Fruit fly (Drosophila melanogaster) whole organism, embryonic: ENCODE results near the gene CG12106.

Experiments used
- Bgb ChIP-seq: fragments of 200-800 bp; sonication (Bioruptor generic); IDR thresholded peaks from 2 replicates; pipeline ENCODE4 v1.3.6; 2022; ENCODE audit warnings: missing biosample characterization, missing genetic modification characterization; ENCODE audit not compliant: partially characterized antibody
- C15 ChIP-seq: fragments of 200-800 bp; sonication (Bioruptor generic); IDR thresholded peaks from 3 replicates; pipeline ENCODE4 v1.3.6; 2022; ENCODE audit warnings: missing biosample characterization, missing genetic modification characterization
- CG10462 ChIP-seq: fragments of 200-800 bp; sonication (Bioruptor generic); optimal IDR thresholded peaks from 2 replicates; lab custom pipeline; 2016; ENCODE audit warnings: missing biosample characterization, missing genetic modification characterization
- CG11247 ChIP-seq: fragments of 200-800 bp; sonication (Bioruptor generic); IDR thresholded peaks from 2 replicates; pipeline ENCODE4 v1.3.6; 2022; ENCODE audit warnings: missing biosample characterization, missing genetic modification characterization
- CG1233 ChIP-seq: fragments of 200-800 bp; sonication (Bioruptor generic); optimal IDR thresholded peaks from 4 replicates; lab custom pipeline; 2018; ENCODE audit warnings: missing biosample characterization, mild to moderate bottlenecking, missing genetic modification characterization
- CG14710 ChIP-seq: fragments of 200-800 bp; sonication (Bioruptor generic); optimal IDR thresholded peaks from 3 replicates; lab custom pipeline; 2019; ENCODE audit warnings: missing biosample characterization, mild to moderate bottlenecking, missing genetic modification characterization, moderate library complexity
- CG14860 ChIP-seq: fragments of 200-800 bp; sonication (Bioruptor generic); IDR thresholded peaks from 3 replicates; pipeline ENCODE4 v1.3.6; 2022; ENCODE audit warnings: missing biosample characterization, missing genetic modification characterization; ENCODE audit not compliant: partially characterized antibody
- CG15269 ChIP-seq: fragments of 200-800 bp; sonication (Bioruptor generic); optimal IDR thresholded peaks from 2 replicates; lab custom pipeline; 2018; ENCODE audit warnings: missing biosample characterization, mild to moderate bottlenecking, missing genetic modification characterization, moderate library complexity
- CG17328 ChIP-seq: fragments of 200-800 bp; sonication (Bioruptor generic); IDR thresholded peaks from 2 replicates; pipeline ENCODE4 v1.3.6; 2022; ENCODE audit warnings: missing biosample characterization, missing genetic modification characterization
- CG17912 ChIP-seq: fragments of 200-800 bp; sonication (Bioruptor generic); optimal IDR thresholded peaks from 2 replicates; lab custom pipeline; 2018; ENCODE audit warnings: missing biosample characterization, mild to moderate bottlenecking, missing genetic modification characterization
- CG1792 ChIP-seq: fragments of 200-800 bp; sonication (Bioruptor generic); optimal IDR thresholded peaks from 2 replicates; lab custom pipeline; 2016; ENCODE audit warnings: missing biosample characterization, missing genetic modification characterization
- CG3407 ChIP-seq: fragments of 200-800 bp; sonication (Bioruptor generic); optimal IDR thresholded peaks from 2 replicates; lab custom pipeline; 2018; ENCODE audit warnings: missing biosample characterization, mild to moderate bottlenecking, missing genetic modification characterization
- CG34224 ChIP-seq: fragments of 200-800 bp; sonication (Bioruptor generic); IDR thresholded peaks from 3 replicates; pipeline ENCODE4 v1.3.6; 2022; ENCODE audit warnings: missing biosample characterization, missing genetic modification characterization; ENCODE audit not compliant: partially characterized antibody
- CG34376 ChIP-seq: fragments of 200-800 bp; sonication (Bioruptor generic); optimal IDR thresholded peaks from 2 replicates; lab custom pipeline; 2018; ENCODE audit warnings: missing biosample characterization, mild to moderate bottlenecking, missing genetic modification characterization
- CG3995 ChIP-seq: fragments of 200-800 bp; sonication (Bioruptor generic); optimal IDR thresholded peaks from 3 replicates; lab custom pipeline; 2016; ENCODE audit warnings: missing biosample characterization, missing genetic modification characterization
- CG4424 ChIP-seq: fragments of 200-800 bp; sonication (Bioruptor generic); optimal IDR thresholded peaks from 3 replicates; lab custom pipeline; 2016; ENCODE audit warnings: missing biosample characterization, missing genetic modification characterization
- CG6654 ChIP-seq: fragments of 200-800 bp; sonication (Bioruptor generic); optimal IDR thresholded peaks from 2 replicates; lab custom pipeline; 2017; ENCODE audit warnings: missing biosample characterization, mild to moderate bottlenecking, missing genetic modification characterization
- CG6791 ChIP-seq: fragments of 200-800 bp; sonication (Bioruptor generic); IDR thresholded peaks from 3 replicates; pipeline ENCODE4 v1.3.6; 2022; ENCODE audit warnings: missing biosample characterization, missing genetic modification characterization; ENCODE audit not compliant: partially characterized antibody
- CG7357 ChIP-seq: fragments of 200-800 bp; sonication (Bioruptor generic); IDR thresholded peaks from 3 replicates; pipeline ENCODE4 v1.3.6; 2022; ENCODE audit warnings: missing biosample characterization, missing genetic modification characterization
- CHES-1-like ChIP-seq: fragments of 200-800 bp; sonication (Bioruptor generic); optimal IDR thresholded peaks from 2 replicates; lab custom pipeline; 2016; ENCODE audit warnings: missing biosample characterization, missing genetic modification characterization
- Dp ChIP-seq: fragments of 200-800 bp; sonication (Bioruptor generic); optimal IDR thresholded peaks from 2 replicates; lab custom pipeline; 2018; ENCODE audit warnings: missing biosample characterization, mild to moderate bottlenecking, missing genetic modification characterization, moderate library complexity
- E2f2 ChIP-seq: fragments of 200-800 bp; sonication (Bioruptor generic); IDR thresholded peaks from 2 replicates; pipeline ENCODE4 v1.3.6; 2022; ENCODE audit warnings: missing biosample characterization, missing genetic modification characterization
- ERR ChIP-seq: fragments of 200-800 bp; sonication (Bioruptor generic); optimal IDR thresholded peaks from 2 replicates; lab custom pipeline; 2016; ENCODE audit warnings: missing biosample characterization, missing genetic modification characterization
- HmgZ ChIP-seq: fragments of 200-800 bp; sonication (Bioruptor generic); optimal IDR thresholded peaks from 2 replicates; lab custom pipeline; 2018; ENCODE audit warnings: missing biosample characterization, mild to moderate bottlenecking, missing genetic modification characterization
- Hr3 ChIP-seq: fragments of 200-800 bp; sonication (Bioruptor generic); optimal IDR thresholded peaks from 3 replicates; lab custom pipeline; 2016; ENCODE audit warnings: missing biosample characterization, missing genetic modification characterization
- Mad ChIP-seq: fragments of 200-800 bp; sonication (Bioruptor generic); optimal IDR thresholded peaks from 2 replicates; lab custom pipeline; 2016; ENCODE audit warnings: missing biosample characterization, missing genetic modification characterization
- NC2β ChIP-seq: fragments of 200-800 bp; sonication (Bioruptor generic); optimal IDR thresholded peaks from 2 replicates; lab custom pipeline; 2016; ENCODE audit warnings: missing biosample characterization, missing genetic modification characterization
- Nf-YA ChIP-seq: fragments of 200-800 bp; sonication (Bioruptor generic); IDR thresholded peaks from 2 replicates; pipeline ENCODE4 v1.3.6; 2022; ENCODE audit warnings: missing biosample characterization, missing genetic modification characterization
- Nf-YB ChIP-seq: fragments of 200-800 bp; sonication (Bioruptor generic); optimal IDR thresholded peaks from 3 replicates; lab custom pipeline; 2019; ENCODE audit warnings: missing biosample characterization, mild to moderate bottlenecking, missing genetic modification characterization, moderate library complexity
- Scr ChIP-seq: fragments of 200-800 bp; sonication (Bioruptor generic); IDR thresholded peaks from 2 replicates; pipeline ENCODE4 v1.3.6; 2022; ENCODE audit warnings: missing biosample characterization, missing genetic modification characterization; ENCODE audit not compliant: partially characterized antibody
- Side ChIP-seq: fragments of 200-800 bp; sonication (Bioruptor generic); optimal IDR thresholded peaks from 2 replicates; lab custom pipeline; 2016; ENCODE audit warnings: missing biosample characterization, missing genetic modification characterization
- Sry-β ChIP-seq: fragments of 200-800 bp; sonication (Bioruptor generic); optimal IDR thresholded peaks from 2 replicates; lab custom pipeline; 2018; ENCODE audit warnings: missing biosample characterization, mild to moderate bottlenecking, missing genetic modification characterization, moderate library complexity
- chinmo ChIP-seq: fragments of 200-800 bp; sonication (Bioruptor generic); IDR thresholded peaks from 4 replicates; pipeline ENCODE4 v1.3.6; 2022; ENCODE audit warnings: missing biosample characterization, missing genetic modification characterization; ENCODE audit not compliant: partially characterized antibody
- chm ChIP-seq: fragments of 200-800 bp; sonication (Bioruptor generic); IDR thresholded peaks from 2 replicates; pipeline ENCODE4 v1.3.6; 2022; ENCODE audit warnings: missing biosample characterization, missing genetic modification characterization
- crp ChIP-seq, 2 experiments: fragments of 200-800 bp; sonication (Bioruptor generic); optimal IDR thresholded peaks; 2 replicates in 1 of 2; 3 replicates in 1 of 2; lab custom pipeline; 2017; ENCODE audit warnings: missing biosample characterization in 2 of 2, missing genetic modification characterization in 2 of 2, mild to moderate bottlenecking in 1 of 2, moderate library complexity in 1 of 2
- cwo ChIP-seq: fragments of 200-800 bp; sonication (Bioruptor generic); optimal IDR thresholded peaks from 3 replicates; lab custom pipeline; 2017; ENCODE audit warnings: missing biosample characterization, missing genetic modification characterization, mild to moderate bottlenecking, moderate library complexity, missing genetic modification reagents
- dpn ChIP-seq, 2 experiments: fragments of 200-800 bp; sonication (Bioruptor generic); optimal IDR thresholded peaks; 3 replicates each; lab custom pipeline; 2016; ENCODE audit warnings: missing biosample characterization in 2 of 2, missing genetic modification characterization in 2 of 2
- en ChIP-seq: fragments of 200-800 bp; sonication (Bioruptor generic); optimal IDR thresholded peaks from 2 replicates; lab custom pipeline; 2016; ENCODE audit warnings: missing biosample characterization, missing genetic modification characterization
- gfzf ChIP-seq: fragments of 200-800 bp; sonication (Bioruptor generic); optimal IDR thresholded peaks from 2 replicates; lab custom pipeline; 2016; ENCODE audit warnings: missing biosample characterization, mild to moderate bottlenecking, missing genetic modification characterization, moderate library complexity
- gro ChIP-seq: fragments of 200-800 bp; sonication (Bioruptor generic); optimal IDR thresholded peaks from 2 replicates; lab custom pipeline; 2016; ENCODE audit warnings: missing biosample characterization, missing genetic modification characterization
- hbn ChIP-seq: fragments of 200-800 bp; sonication (Bioruptor generic); IDR thresholded peaks from 2 replicates; pipeline ENCODE4 v1.3.6; 2022; ENCODE audit warnings: missing biosample characterization, missing genetic modification characterization; ENCODE audit not compliant: partially characterized antibody
- luna ChIP-seq: fragments of 200-800 bp; sonication (Bioruptor generic); optimal IDR thresholded peaks from 2 replicates; lab custom pipeline; 2016; ENCODE audit warnings: missing biosample characterization, missing genetic modification characterization
- sens-2 ChIP-seq: fragments of 200-800 bp; sonication (Bioruptor generic); IDR thresholded peaks from 2 replicates; pipeline ENCODE4 v1.3.6; 2022; ENCODE audit warnings: missing biosample characterization, missing genetic modification characterization
- tna ChIP-seq: fragments of 200-800 bp; sonication (Bioruptor generic); IDR thresholded peaks from 2 replicates; pipeline ENCODE4 v1.3.6; 2022; ENCODE audit warnings: missing biosample characterization, missing genetic modification characterization; ENCODE audit not compliant: partially characterized antibody
- unc-4 ChIP-seq: fragments of 200-800 bp; sonication (Bioruptor generic); IDR thresholded peaks from 2 replicates; pipeline ENCODE4 v1.3.6; 2022; ENCODE audit warnings: missing biosample characterization, missing genetic modification characterization; ENCODE audit not compliant: partially characterized antibody
- wor ChIP-seq: fragments of 200-800 bp; sonication (Bioruptor generic); IDR thresholded peaks from 2 replicates; pipeline ENCODE4 v1.3.6; 2022; ENCODE audit warnings: missing biosample characterization, missing genetic modification characterization
- zen2 ChIP-seq: fragments of 200-800 bp; sonication (Bioruptor generic); IDR thresholded peaks from 3 replicates; pipeline ENCODE4 v1.3.6; 2022; ENCODE audit warnings: missing biosample characterization, missing genetic modification characterization; ENCODE audit not compliant: partially characterized antibody
- zfh1 ChIP-seq: fragments of 200-800 bp; sonication (Bioruptor generic); IDR thresholded peaks from 3 replicates; pipeline ENCODE4 v1.3.6; 2022; ENCODE audit warnings: missing biosample characterization, missing genetic modification characterization

CG12106 gene

DNA sequence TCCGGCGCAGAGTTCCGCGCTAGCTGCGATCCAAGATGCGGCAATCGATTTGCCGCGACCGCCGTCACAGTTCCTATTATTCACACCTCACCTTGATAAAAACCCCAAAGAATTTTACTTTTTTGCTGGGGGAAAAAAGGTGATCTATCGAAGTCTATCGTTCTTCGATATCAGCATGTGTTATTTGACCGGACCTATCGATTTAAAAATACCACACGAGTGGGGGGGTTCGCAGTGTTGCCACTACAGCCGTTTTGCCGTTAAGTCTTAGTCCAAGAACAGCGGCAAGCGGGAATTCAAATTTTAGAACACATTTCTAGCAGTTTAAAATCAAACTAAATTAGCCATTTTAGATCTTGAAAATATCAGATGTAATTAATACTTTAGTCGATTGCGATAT is 38.5 kb downstream of the CG12106 start, which contains the start of gene CG12121 (continued):
- TF ChIP-seq dpn (GFP tag; optimal IDR thresholded peaks at IDR 0.05; lab: Kevin White, UChicago) (no peak), E2f2 (GFP tag; lab: Robert Waterston, UW) (peak; percentile 89), CG3407 (GFP tag; lab: Kevin White, UChicago) (no peak), tna (GFP tag; lab: Robert Waterston, UW) (peak; percentile 79), CG3995 (peak; percentile 20), chm (GFP tag; lab: Robert Waterston, UW) (no peak), Dp (GFP tag; lab: Kevin White, UChicago) (peak; percentile 81), Sry-β (GFP tag; lab: Kevin White, UChicago) (peak; percentile 52), chinmo (GFP tag; lab: Robert Waterston, UW) (peak; percentile 75; the same call in 1 of the 4 replicates), CG6791 (peak; percentile 80), crp (GFP tag; optimal IDR thresholded peaks at IDR 0.05; lab: Kevin White, UChicago) (peak in 1 of 2 experiments; percentile 19), gfzf (GFP tag; lab: Kevin White, UChicago) (peak; percentile 57), cwo (GFP tag; lab: Kevin White, UChicago) (no peak), Bgb (GFP tag; lab: Robert Waterston, UW) (peak; percentile 80), hbn (peak; percentile 53; the same call in 1 of the 2 replicates), HmgZ (tag; lab: Kevin White, UChicago) (peak; percentile 6), CG34224 (GFP tag; lab: Robert Waterston, UW) (peak; percentile 71; the same call in 2 of the 3 replicates), CG14710 (tag; lab: Kevin White, UChicago) (peak; percentile 53), CG14860 (GFP tag; lab: Robert Waterston, UW) (peak; percentile 56; the same call in 2 of the 3 replicates), zen2 (GFP tag; lab: Robert Waterston, UW) (peak; percentile 70)
- TF ChIP-seq, all 482 proteins: peak for 57

DNA sequence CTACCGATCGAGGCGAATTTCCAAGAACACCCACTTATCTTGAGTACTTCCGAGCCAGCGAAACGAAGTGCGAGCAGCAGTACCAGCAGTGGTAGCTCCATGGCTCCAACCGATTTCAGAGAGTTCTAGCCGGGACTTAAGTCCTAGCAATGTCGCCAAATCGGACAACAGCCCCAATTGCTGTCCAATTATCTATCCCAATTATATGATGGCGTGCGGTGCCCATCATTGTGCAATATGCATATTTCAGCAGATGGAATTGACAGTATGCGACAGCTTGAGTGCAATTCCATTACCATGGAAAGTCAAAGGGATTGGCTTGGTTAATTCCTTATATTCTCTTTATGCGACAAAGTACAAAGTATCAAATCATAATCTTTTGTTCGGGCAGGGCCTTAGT is 42.8 kb downstream of the CG12106 start, which contains the start of gene Ir8a:
Gene Ir8a (minus strand): TSS at position 101 of the 400 bp plus-strand sequence.
- TF ChIP-seq C15 (GFP tag; lab: Robert Waterston, UW) (no peak), CG7357 (no peak), Mad (no peak), CG1233 (GFP tag; lab: Kevin White, UChicago) (no peak), CG34376 (GFP tag; lab: Kevin White, UChicago) (no peak), CG1792 (no peak), Nf-YA (GFP tag; lab: Robert Waterston, UW) (no peak), Scr (no peak)

dm6 chrX:9243417-9243884 is 49.8 kb downstream of the CG12106 start, which contains the start of the genes mxc and Larp7:
TSS of gene mxc (minus strand) at chrX:9243467.
TSS of gene Larp7 (plus strand) at chrX:9243817.
- TF ChIP-seq NC2β (GFP tag; lab: Kevin White, UChicago) (peak; percentile 36), CG4424 (GFP tag; lab: Kevin White, UChicago) (peak; percentile 34), sens-2 (no peak), CG6654 (GFP tag; lab: Kevin White, UChicago) (no peak), wor (GFP tag; lab: Robert Waterston, UW) (peak; percentile 39; the same call in 1 of the 2 replicates), gro (peak; percentile 81), en (GFP tag; lab: Kevin White, UChicago) (no peak), CG11247 (GFP tag; lab: Robert Waterston, UW) (0 out of 2 replicates have a peak, but pooled peaks have one; percentile 20), zfh1 (GFP tag; lab: Robert Waterston, UW) (no peak), ERR (peak; percentile 24), Hr3 (GFP tag; lab: Kevin White, UChicago) (peak; percentile 67), CG17328 (GFP tag; lab: Robert Waterston, UW) (no peak), luna (GFP tag; lab: Kevin White, UChicago) (no peak), Nf-YB (peak; percentile 2), CG10462 (GFP tag; lab: Kevin White, UChicago) (peak; percentile 32), Side (GFP tag; lab: Kevin White, UChicago) (peak; percentile 61), CHES-1-like (GFP tag; lab: Kevin White, UChicago) (peak; percentile 78), CG17912 (GFP tag; lab: Kevin White, UChicago) (peak; percentile 4), CG15269 (tag; lab: Kevin White, UChicago) (no peak), unc-4 (GFP tag; lab: Robert Waterston, UW) (peak; percentile 92)
